Fruit fly (Drosophila melanogaster) whole organism, embryonic: Measurements from ENCODE around the gene sni.

Experiments
- Aef1 ChIP-seq: fragments of 200-800 bp; sonication (Bioruptor generic); IDR thresholded peaks from 3 replicates; pipeline ENCODE4 v1.3.6; 2022; ENCODE audit warnings: missing biosample characterization, missing genetic modification characterization
- CG10321 ChIP-seq: fragments of 200-800 bp; sonication (Bioruptor generic); IDR thresholded peaks from 2 replicates; pipeline ENCODE4 v1.3.6; 2022; ENCODE audit warnings: missing biosample characterization, missing genetic modification characterization
- CG11398 ChIP-seq: fragments of 200-800 bp; sonication (Bioruptor generic); optimal IDR thresholded peaks from 2 replicates; lab custom pipeline; 2016; ENCODE audit warnings: missing biosample characterization, missing genetic modification characterization
- CG1233 ChIP-seq: fragments of 200-800 bp; sonication (Bioruptor generic); optimal IDR thresholded peaks from 4 replicates; lab custom pipeline; 2018; ENCODE audit warnings: missing biosample characterization, mild to moderate bottlenecking, missing genetic modification characterization
- CG12659 ChIP-seq: fragments of 200-800 bp; sonication (Bioruptor generic); optimal IDR thresholded peaks from 3 replicates; lab custom pipeline; 2017; ENCODE audit warnings: mild to moderate bottlenecking, missing biosample characterization, missing genetic modification reagents, missing genetic modification characterization
- CG12769 ChIP-seq: fragments of 200-800 bp; sonication (Bioruptor generic); optimal IDR thresholded peaks from 2 replicates; lab custom pipeline; 2019; ENCODE audit warnings: missing biosample characterization, mild to moderate bottlenecking, missing genetic modification characterization, moderate library complexity
- CG13296 ChIP-seq: fragments of 200-800 bp; sonication (Bioruptor generic); optimal IDR thresholded peaks from 3 replicates; lab custom pipeline; 2018; ENCODE audit warnings: missing biosample characterization, mild to moderate bottlenecking, missing genetic modification characterization
- CG14710 ChIP-seq: fragments of 200-800 bp; sonication (Bioruptor generic); optimal IDR thresholded peaks from 3 replicates; lab custom pipeline; 2019; ENCODE audit warnings: missing biosample characterization, mild to moderate bottlenecking, missing genetic modification characterization, moderate library complexity
- CG14965 ChIP-seq: fragments of 200-800 bp; sonication (Bioruptor generic); optimal IDR thresholded peaks from 2 replicates; lab custom pipeline; 2016; ENCODE audit warnings: missing biosample characterization, missing genetic modification characterization, borderline replicate concordance
- CG1603 ChIP-seq: fragments of 200-800 bp; sonication (Bioruptor generic); optimal IDR thresholded peaks from 2 replicates; lab custom pipeline; 2019; ENCODE audit warnings: missing biosample characterization, mild to moderate bottlenecking, missing genetic modification characterization, moderate library complexity
- CG18262 ChIP-seq: fragments of 200-800 bp; optimal IDR thresholded peaks from 3 replicates; lab custom pipeline; 2019; ENCODE audit warnings: missing biosample characterization, mild to moderate bottlenecking, missing genetic modification characterization, moderate library complexity
- CG1832 ChIP-seq: fragments of 200-800 bp; sonication (Bioruptor generic); optimal IDR thresholded peaks from 2 replicates; lab custom pipeline; 2017; ENCODE audit warnings: missing biosample characterization, mild to moderate bottlenecking, missing genetic modification characterization, inconsistent platforms
- CG30403 ChIP-seq: fragments of 200-800 bp; sonication (Bioruptor generic); optimal IDR thresholded peaks from 3 replicates; lab custom pipeline; 2016; ENCODE audit warnings: missing biosample characterization, missing genetic modification characterization
- CG3281 ChIP-seq: fragments of 200-800 bp; sonication (Bioruptor generic); optimal IDR thresholded peaks from 3 replicates; lab custom pipeline; 2017; ENCODE audit warnings: missing biosample characterization, mild to moderate bottlenecking, missing genetic modification characterization
- CG5180 ChIP-seq: fragments of 200-800 bp; sonication (Bioruptor generic); optimal IDR thresholded peaks from 3 replicates; lab custom pipeline; 2017; ENCODE audit warnings: missing biosample characterization, missing genetic modification characterization, mild to moderate bottlenecking, moderate library complexity, missing genetic modification reagents
- CG7556 ChIP-seq: fragments of 200-800 bp; sonication (Bioruptor generic); optimal IDR thresholded peaks from 2 replicates; lab custom pipeline; 2017; ENCODE audit warnings: missing biosample characterization, mild to moderate bottlenecking, missing genetic modification characterization
- CoRest ChIP-seq: fragments of 200-800 bp; sonication (Bioruptor generic); optimal IDR thresholded peaks from 3 replicates; lab custom pipeline; 2018; ENCODE audit warnings: missing biosample characterization, mild to moderate bottlenecking, missing genetic modification characterization, moderate library complexity
- Dip3 ChIP-seq: fragments of 200-800 bp; sonication (Bioruptor generic); optimal IDR thresholded peaks from 3 replicates; lab custom pipeline; 2016; ENCODE audit warnings: missing biosample characterization, missing genetic modification characterization
- GATAe ChIP-seq: fragments of 200-800 bp; sonication (Bioruptor generic); conservative IDR thresholded peaks from 2 replicates; pipeline ENCODE4 v1.3.6; 2022; ENCODE audit warnings: missing biosample characterization, missing genetic modification characterization
- Gug ChIP-seq: fragments of 200-800 bp; sonication (Bioruptor generic); IDR thresholded peaks from 4 replicates; pipeline ENCODE4 v1.3.6; 2022; ENCODE audit warnings: missing biosample characterization, missing genetic modification characterization
- HLH3B ChIP-seq: fragments of 200-800 bp; sonication (Bioruptor generic); IDR thresholded peaks from 2 replicates; pipeline ENCODE4 v1.3.6; 2022; ENCODE audit warnings: missing biosample characterization, missing genetic modification characterization
- Jarid2 ChIP-seq: fragments of 200-800 bp; sonication (Bioruptor generic); optimal IDR thresholded peaks from 3 replicates; lab custom pipeline; 2017; ENCODE audit warnings: mild to moderate bottlenecking, missing biosample characterization, missing genetic modification reagents, missing genetic modification characterization
- Lpt ChIP-seq: fragments of >200 bp; optimal IDR thresholded peaks from 2 replicates; lab custom pipeline; 2018; ENCODE audit warnings: missing biosample characterization, missing genetic modification characterization
- MBD-R2 ChIP-seq: fragments of 200-800 bp; sonication (Bioruptor generic); IDR thresholded peaks from 2 replicates; pipeline ENCODE4 v1.3.6; 2022; ENCODE audit warnings: missing biosample characterization, missing genetic modification characterization
- Mrtf ChIP-seq: fragments of 200-800 bp; sonication (Bioruptor generic); IDR thresholded peaks from 3 replicates; pipeline ENCODE4 v1.3.6; 2022; ENCODE audit warnings: missing biosample characterization, missing genetic modification characterization
- NFAT ChIP-seq: fragments of 200-800 bp; sonication (Bioruptor generic); IDR thresholded peaks from 2 replicates; pipeline ENCODE4 v1.3.6; 2022; ENCODE audit warnings: missing biosample characterization, missing genetic modification characterization
- PHDP ChIP-seq: fragments of 200-800 bp; sonication (Bioruptor generic); optimal IDR thresholded peaks from 3 replicates; lab custom pipeline; 2018; ENCODE audit warnings: missing biosample characterization, mild to moderate bottlenecking, missing genetic modification characterization, moderate library complexity
- Taf1 ChIP-seq: fragments of 200-800 bp; sonication (Bioruptor generic); IDR thresholded peaks from 2 replicates; pipeline ENCODE4 v1.3.6; 2022; ENCODE audit warnings: missing biosample characterization, missing genetic modification characterization
- ase ChIP-seq: fragments of 200-800 bp; sonication (Bioruptor generic); IDR thresholded peaks from 3 replicates; pipeline ENCODE4 v1.3.6; 2022; ENCODE audit warnings: missing biosample characterization, missing genetic modification characterization
- az2 ChIP-seq: fragments of 200-800 bp; sonication (Bioruptor generic); optimal IDR thresholded peaks from 3 replicates; lab custom pipeline; 2016; ENCODE audit warnings: missing biosample characterization, missing genetic modification characterization
- bowl ChIP-seq: fragments of 200-800 bp; sonication (Bioruptor generic); IDR thresholded peaks from 2 replicates; pipeline ENCODE4 v1.3.6; 2022; ENCODE audit warnings: missing biosample characterization, missing genetic modification characterization
- disco-r ChIP-seq: fragments of 200-800 bp; sonication (Bioruptor generic); optimal IDR thresholded peaks from 2 replicates; lab custom pipeline; 2016; ENCODE audit warnings: missing biosample characterization, missing genetic modification characterization
- dmrt11E ChIP-seq: fragments of 200-800 bp; sonication (Bioruptor generic); optimal IDR thresholded peaks from 3 replicates; lab custom pipeline; 2018; ENCODE audit warnings: missing biosample characterization, mild to moderate bottlenecking, missing genetic modification characterization, moderate library complexity
- dysf ChIP-seq: fragments of 200-800 bp; sonication (Bioruptor generic); IDR thresholded peaks from 3 replicates; pipeline ENCODE4 v1.3.6; 2022; ENCODE audit warnings: missing biosample characterization, missing genetic modification characterization
- emc ChIP-seq: fragments of 200-800 bp; sonication (Bioruptor generic); optimal IDR thresholded peaks from 2 replicates; lab custom pipeline; 2016; ENCODE audit warnings: missing biosample characterization, missing genetic modification characterization
- gcm2 ChIP-seq: fragments of 200-800 bp; sonication (Bioruptor generic); optimal IDR thresholded peaks from 2 replicates; lab custom pipeline; 2016; ENCODE audit warnings: missing biosample characterization, missing genetic modification characterization
- gfzf ChIP-seq: fragments of 200-800 bp; sonication (Bioruptor generic); optimal IDR thresholded peaks from 2 replicates; lab custom pipeline; 2016; ENCODE audit warnings: missing biosample characterization, mild to moderate bottlenecking, missing genetic modification characterization, moderate library complexity
- knrl ChIP-seq: fragments of 200-800 bp; sonication (Bioruptor generic); IDR thresholded peaks from 3 replicates; pipeline ENCODE4 v1.3.6; 2022; ENCODE audit warnings: missing biosample characterization, missing genetic modification characterization; ENCODE audit not compliant: partially characterized antibody
- maf-S ChIP-seq: fragments of 200-800 bp; sonication (Bioruptor generic); optimal IDR thresholded peaks from 2 replicates; lab custom pipeline; 2016; ENCODE audit warnings: missing biosample characterization, missing genetic modification characterization
- nau ChIP-seq: fragments of 200-800 bp; sonication (Bioruptor generic); optimal IDR thresholded peaks from 3 replicates; lab custom pipeline; 2017; ENCODE audit warnings: missing biosample characterization, mild to moderate bottlenecking, missing genetic modification characterization, missing genetic modification reagents
- pb ChIP-seq: fragments of 200-800 bp; sonication (Bioruptor generic); optimal IDR thresholded peaks from 3 replicates; lab custom pipeline; 2016; ENCODE audit warnings: missing biosample characterization, missing genetic modification characterization
- psq ChIP-seq: fragments of 200-800 bp; sonication (Bioruptor generic); optimal IDR thresholded peaks from 2 replicates; lab custom pipeline; 2017; ENCODE audit warnings: missing biosample characterization, missing genetic modification characterization
- repo ChIP-seq: fragments of 200-800 bp; sonication (Bioruptor generic); optimal IDR thresholded peaks from 2 replicates; lab custom pipeline; 2016; ENCODE audit warnings: missing biosample characterization, missing genetic modification characterization
- sc ChIP-seq, 3 experiments: fragments of >200 bp in 2 of 3; fragments of 200-800 bp in 1 of 3; sonication (Bioruptor generic) in 1 of 3; optimal IDR thresholded peaks; 2 replicates in 2 of 3; 3 replicates in 1 of 3; lab custom pipeline; 2017; ENCODE audit warnings: mild to moderate bottlenecking in 1 of 3, missing biosample characterization in 1 of 3, missing genetic modification characterization in 1 of 3, missing genetic modification reagents in 1 of 3
- schlank ChIP-seq: fragments of 200-800 bp; sonication (Bioruptor generic); optimal IDR thresholded peaks from 2 replicates; lab custom pipeline; 2018; ENCODE audit warnings: missing biosample characterization, mild to moderate bottlenecking, missing genetic modification characterization
- sens ChIP-seq: fragments of 200-800 bp; sonication (Bioruptor generic); peaks from one replicate; lab custom pipeline; 2016; ENCODE audit warnings: missing biosample characterization, missing genetic modification characterization
- tap ChIP-seq: fragments of 200-800 bp; optimal IDR thresholded peaks from 3 replicates; lab custom pipeline; 2019; ENCODE audit warnings: missing biosample characterization, mild to moderate bottlenecking, missing genetic modification characterization, moderate library complexity
- tio ChIP-seq: fragments of 200-800 bp; sonication (Bioruptor generic); optimal IDR thresholded peaks from 2 replicates; lab custom pipeline; 2017; ENCODE audit warnings: missing biosample characterization, missing genetic modification characterization, inconsistent platforms
- tna ChIP-seq: fragments of 200-800 bp; sonication (Bioruptor generic); IDR thresholded peaks from 2 replicates; pipeline ENCODE4 v1.3.6; 2022; ENCODE audit warnings: missing biosample characterization, missing genetic modification characterization; ENCODE audit not compliant: partially characterized antibody
- trh ChIP-seq: fragments of 200-800 bp; sonication (Bioruptor generic); optimal IDR thresholded peaks from 2 replicates; lab custom pipeline; 2016; ENCODE audit warnings: missing biosample characterization, missing genetic modification characterization
- vnd ChIP-seq: fragments of 200-800 bp; sonication (Bioruptor generic); IDR thresholded peaks from 3 replicates; pipeline ENCODE4 v1.3.6; 2022; ENCODE audit warnings: missing biosample characterization, missing genetic modification characterization; ENCODE audit not compliant: partially characterized antibody
- vvl ChIP-seq: fragments of 200-800 bp; sonication (Bioruptor generic); IDR thresholded peaks from 2 replicates; pipeline ENCODE4 v1.3.6; 2022; ENCODE audit warnings: missing biosample characterization, missing genetic modification characterization

sni gene

dm6 chrX:8196157-8196526, 47.7 kb downstream of the sni start:
- TF ChIP-seq CG7556 (GFP tag; lab: Kevin White, UChicago) (peak; percentile 43), az2 (GFP tag; lab: Kevin White, UChicago) (peak; percentile 23), emc (GFP tag; lab: Kevin White, UChicago) (no peak), CG5180 (GFP tag; lab: Kevin White, UChicago) (no peak), knrl (GFP tag; lab: Robert Waterston, UW) (no peak), NFAT (GFP tag; lab: Robert Waterston, UW) (no peak), CG10321 (no peak), CG14965 (GFP tag; lab: Kevin White, UChicago) (no peak), CG30403 (GFP tag; lab: Kevin White, UChicago) (peak; percentile 27), tio (GFP tag; lab: Kevin White, UChicago) (peak; percentile 56), Mrtf (GFP tag; lab: Robert Waterston, UW) (0 out of 3 replicates have a peak, but pooled peaks have one; percentile 5), Taf1 (GFP tag; lab: Robert Waterston, UW) (no peak), GATAe (GFP tag; lab: Robert Waterston, UW) (no peak), CG1603 (tag; lab: Kevin White, UChicago) (no peak), tna (GFP tag; lab: Robert Waterston, UW) (no peak), dmrt11E (tag; lab: Kevin White, UChicago) (no peak), maf-S (GFP tag; lab: Kevin White, UChicago) (no peak), ase (GFP tag; lab: Robert Waterston, UW) (no peak), vvl (GFP tag; lab: Robert Waterston, UW) (no peak), Aef1 (no peak), sens (GFP tag; lab: Kevin White, UChicago) (peak; percentile 85), Jarid2 (GFP tag; lab: Kevin White, UChicago) (no peak), CG11398 (GFP tag; lab: Kevin White, UChicago) (no peak), repo (GFP tag; lab: Kevin White, UChicago) (no peak), CG14710 (tag; lab: Kevin White, UChicago) (no peak), PHDP (no peak), Dip3 (no peak), psq (no peak), MBD-R2 (GFP tag; lab: Robert Waterston, UW) (no peak), bowl (GFP tag; lab: Robert Waterston, UW) (no peak), CG13296 (no peak), CoRest (peak; percentile 42), CG12659 (GFP tag; lab: Kevin White, UChicago) (peak; percentile 2), tap (tag; lab: Kevin White, UChicago) (no peak), Lpt (GFP tag; lab: Kevin White, UChicago) (no peak), disco-r (GFP tag; lab: Kevin White, UChicago) (no peak), gcm2 (GFP tag; lab: Kevin White, UChicago) (no peak), HLH3B (no peak), dysf (GFP tag; lab: Robert Waterston, UW) (no peak), sc (optimal IDR thresholded peaks at IDR 0.05; lab: Kevin White, UChicago) (no peak), sc (GFP tag; optimal IDR thresholded peaks at IDR 0.05; lab: Kevin White, UChicago) (no peak), CG18262 (peak; percentile 35), nau (no peak), gfzf (no peak), CG3281 (GFP tag; lab: Kevin White, UChicago) (peak; percentile 2), CG1233 (GFP tag; lab: Kevin White, UChicago) (peak; percentile 9), Gug (GFP tag; lab: Robert Waterston, UW) (no peak), pb (GFP tag; lab: Kevin White, UChicago) (no peak), vnd (GFP tag; lab: Robert Waterston, UW) (no peak), schlank (tag; lab: Kevin White, UChicago) (no peak), CG1832 (GFP tag; lab: Kevin White, UChicago) (no peak), CG12769 (tag; lab: Kevin White, UChicago) (no peak), trh (GFP tag; lab: Kevin White, UChicago) (no peak)
